Fruit fly (Drosophila melanogaster): ENCODE data around the gene CG43102.

- no peak for TF ChIP-seq Eip78C (GFP tag)
- TF ChIP-seq Gug (GFP tag; IDR thresholded peaks at IDR 0.05), result no peak
- TF ChIP-seq svp (GFP tag), result no peak
- no peak for TF ChIP-seq CG8632 (GFP tag; optimal IDR thresholded peaks at IDR 0.05)
- no peak for TF ChIP-seq salr (GFP tag; optimal IDR thresholded peaks at IDR 0.05)
These were observed 1.4 kb upstream of the CG43102 start for dm6 chr3R:17795561-17796170.

All from whole organism, prepupa.